Worm (Caenorhabditis elegans) whole organism, late embryonic: ENCODE data around the gene F42C5.9.
"Not testable (repeated sequence)": the region's sequence is repeated elsewhere in the genome, so short reads cannot be mapped to it uniquely, and the experiment has no call there.

ENCODE experiments used
- C08G9.2 ChIP-seq: sonication (generic microtip); optimal IDR thresholded peaks from 2 replicates; lab custom pipeline; 2016; ENCODE audit warnings: mild to moderate bottlenecking, missing genetic modification characterization, moderate library complexity, missing compliant biosample characterization
- C38D4.7 ChIP-seq: fragments of 200-800 bp; sonication (Bioruptor generic); optimal IDR thresholded peaks from 2 replicates; lab custom pipeline; 2018; ENCODE audit warnings: mild to moderate bottlenecking, missing genetic modification characterization, moderate library complexity, missing compliant biosample characterization
- K02D7.2 ChIP-seq: sonication (generic microtip); optimal IDR thresholded peaks from 2 replicates; lab custom pipeline; 2017; ENCODE audit warnings: mild to moderate bottlenecking, missing genetic modification characterization, missing compliant biosample characterization
- K09A11.1 ChIP-seq: sonication (generic microtip); optimal IDR thresholded peaks from 2 replicates; lab custom pipeline; 2017; ENCODE audit warnings: antibody characterized with exemption, mild to moderate bottlenecking, missing genetic modification characterization, missing compliant biosample characterization; ENCODE audit not compliant: insufficient read depth
- T23F11.4 ChIP-seq: fragments of 200-800 bp; sonication (Bioruptor generic); optimal IDR thresholded peaks from 2 replicates; lab custom pipeline; 2018; ENCODE audit warnings: mild to moderate bottlenecking, missing genetic modification characterization, missing compliant biosample characterization
- Y22D7AL.16 ChIP-seq: sonication (generic microtip); optimal IDR thresholded peaks from 2 replicates; lab custom pipeline; 2016; ENCODE audit warnings: missing genetic modification characterization, missing compliant biosample characterization
- ceh-19 ChIP-seq: fragments of 200-800 bp; sonication (Bioruptor generic); optimal IDR thresholded peaks from 2 replicates; lab custom pipeline; 2018; ENCODE audit warnings: mild to moderate bottlenecking, missing genetic modification characterization, missing compliant biosample characterization
- ceh-2 ChIP-seq: sonication (generic microtip); optimal IDR thresholded peaks from 2 replicates; lab custom pipeline; 2016; ENCODE audit warnings: missing genotype, missing genetic modification characterization, missing compliant biosample characterization
- ceh-45 ChIP-seq: fragments of 200-800 bp; sonication (Bioruptor generic); IDR thresholded peaks from 2 replicates; pipeline ENCODE4 v1.3.6; 2022; ENCODE audit warnings: missing genetic modification reagents, missing genetic modification characterization, missing compliant biosample characterization
- ceh-6 ChIP-seq: fragments of 200-800 bp; sonication (Bioruptor generic); optimal IDR thresholded peaks from 2 replicates; lab custom pipeline; 2018; ENCODE audit warnings: mild to moderate bottlenecking, missing genetic modification characterization, missing compliant biosample characterization
- che-1 ChIP-seq: sonication (generic microtip); optimal IDR thresholded peaks from 2 replicates; lab custom pipeline; 2016; ENCODE audit warnings: mild to moderate bottlenecking, missing genetic modification characterization, missing compliant biosample characterization
- dmd-4 ChIP-seq: sonication (generic microtip); optimal IDR thresholded peaks from 2 replicates; lab custom pipeline; 2016; ENCODE audit warnings: borderline replicate concordance, missing genetic modification characterization, missing compliant biosample characterization
- dve-1 ChIP-seq: sonication (generic microtip); optimal IDR thresholded peaks from 2 replicates; lab custom pipeline; 2017; ENCODE audit warnings: antibody characterized with exemption, mild to moderate bottlenecking, missing genetic modification characterization, missing compliant biosample characterization
- elt-4 ChIP-seq: sonication (generic microtip); optimal IDR thresholded peaks from 2 replicates; lab custom pipeline; 2016; ENCODE audit warnings: missing genetic modification characterization, missing compliant biosample characterization
- fkh-10 ChIP-seq: fragments of 150-350 bp; optimal IDR thresholded peaks from 2 replicates; lab custom pipeline; 2014; ENCODE audit warnings: missing biosample characterization, missing genetic modification reagents, missing genetic modification characterization
- fkh-6 ChIP-seq: sonication (generic microtip); optimal IDR thresholded peaks from 2 replicates; lab custom pipeline; 2016; ENCODE audit warnings: missing genetic modification characterization, missing compliant biosample characterization
- hlh-13 ChIP-seq: fragments of 200-800 bp; sonication (Bioruptor generic); optimal IDR thresholded peaks from 2 replicates; lab custom pipeline; 2018; ENCODE audit warnings: mild to moderate bottlenecking, missing genetic modification characterization, missing compliant biosample characterization
- hlh-15 ChIP-seq: sonication (generic microtip); optimal IDR thresholded peaks from 2 replicates; lab custom pipeline; 2016; ENCODE audit warnings: missing genetic modification characterization, missing compliant biosample characterization
- hlh-30 ChIP-seq: sonication (generic microtip); optimal IDR thresholded peaks from 2 replicates; lab custom pipeline; 2017; ENCODE audit warnings: antibody characterized with exemption, missing genetic modification characterization, missing compliant biosample characterization; ENCODE audit not compliant: insufficient read depth
- lin-11 ChIP-seq: fragments of 200-800 bp; sonication (Bioruptor generic); optimal IDR thresholded peaks from 2 replicates; lab custom pipeline; 2018; ENCODE audit warnings: mild to moderate bottlenecking, missing genetic modification characterization, missing compliant biosample characterization
- madf-2 ChIP-seq: sonication (generic microtip); optimal IDR thresholded peaks from 2 replicates; lab custom pipeline; 2017; ENCODE audit warnings: missing genetic modification characterization, missing compliant biosample characterization
- nhr-11 ChIP-seq: fragments of 150-350 bp; optimal IDR thresholded peaks from 2 replicates; lab custom pipeline; 2014; ENCODE audit warnings: missing biosample characterization, missing genetic modification characterization
- nhr-232 ChIP-seq: sonication (generic microtip); optimal IDR thresholded peaks from 2 replicates; lab custom pipeline; 2016; ENCODE audit warnings: missing genetic modification characterization, missing compliant biosample characterization
- pat-9 ChIP-seq: fragments of 200-800 bp; sonication (Bioruptor generic); optimal IDR thresholded peaks from 2 replicates; lab custom pipeline; 2018; ENCODE audit warnings: mild to moderate bottlenecking, missing genetic modification characterization, moderate library complexity, missing compliant biosample characterization
- pax-1 ChIP-seq: fragments of 150-350 bp; optimal IDR thresholded peaks from 2 replicates; lab custom pipeline; 2014; ENCODE audit warnings: missing biosample characterization, missing genetic modification characterization
- pha-2 ChIP-seq: sonication (generic microtip); optimal IDR thresholded peaks from 2 replicates; lab custom pipeline; 2017; ENCODE audit warnings: mild to moderate bottlenecking, missing genetic modification characterization, missing compliant biosample characterization
- pha-4 ChIP-seq: fragments of 150-350 bp; optimal IDR thresholded peaks from 2 replicates; lab custom pipeline; 2018; ENCODE audit warnings: missing biosample characterization, missing genetic modification reagents, missing genetic modification characterization
- pqm-1 ChIP-seq: sonication (generic microtip); optimal IDR thresholded peaks from 2 replicates; lab custom pipeline; 2016; ENCODE audit warnings: missing genetic modification characterization, missing compliant biosample characterization
- ref-2 ChIP-seq: sonication (generic microtip); optimal IDR thresholded peaks from 2 replicates; lab custom pipeline; 2016; ENCODE audit warnings: missing genetic modification characterization, missing compliant biosample characterization
- sox-2 ChIP-seq: fragments of 200-800 bp; sonication (Bioruptor generic); IDR thresholded peaks from 2 replicates; pipeline ENCODE4 v1.3.6; 2022; ENCODE audit warnings: missing genetic modification reagents, missing genetic modification characterization, missing compliant biosample characterization
- sox-4 ChIP-seq: sonication (generic microtip); optimal IDR thresholded peaks from 2 replicates; lab custom pipeline; 2017; ENCODE audit warnings: mild to moderate bottlenecking, missing genetic modification characterization, inconsistent platforms, missing compliant biosample characterization
- syd-9 ChIP-seq: sonication (generic microtip); optimal IDR thresholded peaks from 2 replicates; lab custom pipeline; 2016; ENCODE audit warnings: mild to moderate bottlenecking, missing genetic modification characterization, moderate library complexity, missing compliant biosample characterization
- tbx-2 ChIP-seq: sonication (generic microtip); optimal IDR thresholded peaks from 2 replicates; lab custom pipeline; 2016; ENCODE audit warnings: missing genetic modification characterization, missing compliant biosample characterization
- tbx-7 ChIP-seq: sonication (generic microtip); optimal IDR thresholded peaks from 2 replicates; lab custom pipeline; 2016; ENCODE audit warnings: missing genotype, missing genetic modification characterization, missing compliant biosample characterization
- unc-42 ChIP-seq: sonication (generic microtip); optimal IDR thresholded peaks from 2 replicates; lab custom pipeline; 2016; ENCODE audit warnings: missing genotype, missing genetic modification characterization, missing compliant biosample characterization
- unc-86 ChIP-seq: sonication (generic microtip); optimal IDR thresholded peaks from 2 replicates; lab custom pipeline; 2016; ENCODE audit warnings: missing genetic modification characterization, missing compliant biosample characterization
- ztf-16 ChIP-seq: sonication (generic microtip); optimal IDR thresholded peaks from 2 replicates; lab custom pipeline; 2017; ENCODE audit warnings: missing genetic modification characterization, missing compliant biosample characterization

F42C5.9 gene

ce11 chrIV:7316613-7317153, at the start of gene F42C5.9:
TSS of gene F42C5.9 (minus strand) at chrIV:7317103.
- TF ChIP-seq ceh-19 (GFP tag; lab: Kevin White, UChicago) = no peak
- no peak for TF ChIP-seq ceh-6
- no peak for TF ChIP-seq madf-2 (tag; lab: Kevin White, UChicago)
- no peak for TF ChIP-seq fkh-6 (tag; lab: Kevin White, UChicago)
- no peak for TF ChIP-seq ceh-45 (GFP tag; lab: Robert Waterston, UW)
- TF ChIP-seq syd-9 = no peak
- TF ChIP-seq tbx-2 (tag; lab: Kevin White, UChicago) = no peak
- no peak for TF ChIP-seq unc-42
- TF ChIP-seq pha-4 (tag; lab: Kevin White, UChicago) = no peak
- no peak for TF ChIP-seq K09A11.1 (tag; lab: Kevin White, UChicago)
- TF ChIP-seq hlh-30 (tag; lab: Kevin White, UChicago) = no peak
- TF ChIP-seq ref-2 (tag; lab: Kevin White, UChicago) = no peak
- TF ChIP-seq C38D4.7 (GFP tag; lab: Kevin White, UChicago) = no peak

- not testable (repeated sequence) for TF ChIP-seq unc-86, elt-4, C08G9.2 (tag; lab: Kevin White, UChicago)
- TF ChIP-seq, all 69 proteins: peak for 0; not testable (repeated sequence) for 69
These were observed 48.1 kb upstream of the F42C5.9 start, which contains the start of gene Y40C5A.4 for ce11 chrIV:7365011-7365410. TSS of gene Y40C5A.4 (minus strand) at chrIV:7365111.

ce11 chrIV:7346751-7347150, 29.8 kb upstream of the F42C5.9 start, which contains the start of gene daf-42:
TSS of gene daf-42 (minus strand) at chrIV:7346851.
- TF ChIP-seq nhr-11 (tag; lab: Kevin White, UChicago) (no peak), ceh-2 (tag; lab: Kevin White, UChicago) (no peak), pha-2 (tag; lab: Kevin White, UChicago) (no peak), hlh-13 (GFP tag; lab: Kevin White, UChicago) (no peak), K02D7.2 (no peak), ztf-16 (tag; lab: Kevin White, UChicago) (no peak), ceh-19 (GFP tag; lab: Kevin White, UChicago) (no peak), tbx-7 (tag; lab: Kevin White, UChicago) (no peak), pqm-1 (tag; lab: Kevin White, UChicago) (no peak), fkh-10 (GFP tag; lab: Kevin White, UChicago) (no peak), lin-11 (no peak), fkh-6 (tag; lab: Kevin White, UChicago) (no peak), pax-1 (no peak), dve-1 (tag; lab: Kevin White, UChicago) (no peak), che-1 (tag; lab: Kevin White, UChicago) (no peak), Y22D7AL.16 (tag; lab: Kevin White, UChicago) (no peak), hlh-15 (tag; lab: Kevin White, UChicago) (no peak)

DNA sequence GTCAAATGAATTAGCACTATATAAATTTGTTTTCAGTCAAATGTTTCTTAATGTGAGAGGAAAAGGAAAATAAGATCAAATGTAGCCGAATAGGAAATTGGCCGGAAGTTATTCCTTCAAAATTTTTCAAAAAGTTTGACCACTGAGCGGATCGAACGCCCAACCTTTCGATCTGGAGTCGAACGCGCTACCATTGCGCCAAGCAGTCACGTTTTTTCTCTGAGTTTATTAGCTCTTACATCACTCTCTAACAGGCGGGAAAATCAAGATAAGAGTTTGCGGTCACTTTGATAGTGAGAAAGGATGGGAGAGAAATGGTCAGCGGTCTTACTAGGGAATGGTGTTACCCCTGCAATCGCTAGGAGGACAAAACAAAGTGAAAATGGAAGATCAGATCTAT, 27.1 kb upstream of the F42C5.9 start:
- TF ChIP-seq sox-2 (GFP tag; lab: Robert Waterston, UW) (no peak), che-1 (tag; lab: Kevin White, UChicago) (no peak), madf-2 (tag; lab: Kevin White, UChicago) (no peak), sox-4 (tag; lab: Kevin White, UChicago) (no peak), nhr-232 (tag; lab: Kevin White, UChicago) (no peak), ref-2 (tag; lab: Kevin White, UChicago) (no peak), T23F11.4 (GFP tag; lab: Kevin White, UChicago) (no peak), ceh-6 (no peak), dmd-4 (tag; lab: Kevin White, UChicago) (no peak), pat-9 (tag; lab: Kevin White, UChicago) (no peak)
- TF ChIP-seq, all 69 proteins: peak for 0
